Worm (Caenorhabditis elegans) whole organism, L2 larva: ENCODE measurements around the gene rcq-5.

Experiments used
- C34F6.9 ChIP-seq: fragments of 150-350 bp; optimal IDR thresholded peaks from 2 replicates; lab custom pipeline; 2014; ENCODE audit warnings: missing biosample characterization, missing genetic modification characterization
- F13H6.1 ChIP-seq: sonication (generic microtip); optimal IDR thresholded peaks from 2 replicates; lab custom pipeline; 2016; ENCODE audit warnings: missing genetic modification characterization, missing compliant biosample characterization
- Y55F3AM.14 ChIP-seq: fragments of 200-800 bp; sonication (Bioruptor generic); optimal IDR thresholded peaks from 2 replicates; lab custom pipeline; 2018; ENCODE audit warnings: mild to moderate bottlenecking, missing genetic modification characterization, missing compliant biosample characterization
- ZK546.5 ChIP-seq: sonication (generic microtip); optimal IDR thresholded peaks from 2 replicates; lab custom pipeline; 2017; ENCODE audit warnings: missing biosample characterization, missing genetic modification characterization
- aly-2 ChIP-seq: fragments of 150-350 bp; optimal IDR thresholded peaks from 2 replicates; lab custom pipeline; 2014; ENCODE audit warnings: missing biosample characterization, missing genetic modification characterization
- ama-1 ChIP-seq: fragments of 150-350 bp; optimal IDR thresholded peaks from 2 replicates; lab custom pipeline; 2018; ENCODE audit warnings: inconsistent platforms
- blmp-1 ChIP-seq: sonication (generic microtip); optimal IDR thresholded peaks from 2 replicates; lab custom pipeline; 2017; ENCODE audit warnings: missing genetic modification characterization, mild to moderate bottlenecking, missing compliant biosample characterization, antibody characterized with exemption, moderate library complexity; ENCODE audit not compliant: insufficient read depth
- ceh-16 ChIP-seq: fragments of 150-350 bp; optimal IDR thresholded peaks from 2 replicates; lab custom pipeline; 2014; ENCODE audit warnings: missing biosample characterization, missing genetic modification characterization
- ceh-82 ChIP-seq: fragments of 150-350 bp; optimal IDR thresholded peaks from 2 replicates; lab custom pipeline; 2014; ENCODE audit warnings: missing biosample characterization, missing genetic modification characterization
- crh-2 ChIP-seq: sonication (generic microtip); optimal IDR thresholded peaks from 2 replicates; lab custom pipeline; 2017; ENCODE audit warnings: missing biosample characterization, missing genetic modification characterization
- dmd-4 ChIP-seq: sonication (generic microtip); optimal IDR thresholded peaks from 2 replicates; lab custom pipeline; 2017; ENCODE audit warnings: missing biosample characterization, missing genetic modification characterization
- egl-27 ChIP-seq: sonication (generic microtip); optimal IDR thresholded peaks from 3 replicates; lab custom pipeline; 2017; ENCODE audit warnings: missing biosample characterization, missing genetic modification reagents, missing genetic modification characterization
- elt-1 ChIP-seq: fragments of 150-350 bp; optimal IDR thresholded peaks from 2 replicates; lab custom pipeline; 2014; ENCODE audit warnings: missing biosample characterization, missing genetic modification characterization
- elt-3 ChIP-seq: sonication (generic microtip); optimal IDR thresholded peaks from 2 replicates; lab custom pipeline; 2017; ENCODE audit warnings: missing biosample characterization, missing genetic modification characterization
- fos-1 ChIP-seq: fragments of 150-350 bp; optimal IDR thresholded peaks from 2 replicates; lab custom pipeline; 2014; ENCODE audit warnings: missing biosample characterization, missing genetic modification characterization
- gmeb-1 ChIP-seq: fragments of 150-350 bp; optimal IDR thresholded peaks from 2 replicates; lab custom pipeline; 2014; ENCODE audit warnings: missing biosample characterization, missing genetic modification characterization
- lin-11 ChIP-seq: fragments of 150-350 bp; sonication (generic microtip); optimal IDR thresholded peaks from 2 replicates; lab custom pipeline; 2014; ENCODE audit warnings: missing biosample characterization, missing genetic modification characterization, inconsistent platforms, mixed read lengths
- lin-13 ChIP-seq: fragments of 150-350 bp; optimal IDR thresholded peaks from 2 replicates; lab custom pipeline; 2014; ENCODE audit warnings: missing biosample characterization, missing genetic modification reagents, missing genetic modification characterization
- lin-39 ChIP-seq: fragments of 150-350 bp; optimal IDR thresholded peaks from 2 replicates; lab custom pipeline; 2014; ENCODE audit warnings: missing biosample characterization, missing genetic modification reagents, missing genetic modification characterization
- lsy-2 ChIP-seq, 2 experiments: fragments of 150-350 bp in 1 of 2; sonication (generic microtip) in 1 of 2; optimal IDR thresholded peaks; 2 replicates each; lab custom pipeline; 2014 to 2017; ENCODE audit warnings: missing biosample characterization in 2 of 2, missing genetic modification characterization in 2 of 2
- mab-5 ChIP-seq: fragments of 150-350 bp; optimal IDR thresholded peaks from 2 replicates; lab custom pipeline; 2014; ENCODE audit warnings: missing biosample characterization, missing genetic modification characterization
- mbf-1 ChIP-seq: sonication (generic microtip); optimal IDR thresholded peaks from 2 replicates; lab custom pipeline; 2017; ENCODE audit warnings: missing biosample characterization, missing genetic modification characterization
- mdl-1 ChIP-seq, 2 experiments: fragments of 150-350 bp in 1 of 2; sonication (generic microtip) in 1 of 2; optimal IDR thresholded peaks; 2 replicates each; lab custom pipeline; 2017; ENCODE audit warnings: missing biosample characterization in 2 of 2, missing genetic modification characterization in 2 of 2
- nhr-10 ChIP-seq: sonication (generic microtip); optimal IDR thresholded peaks from 2 replicates; lab custom pipeline; 2017; ENCODE audit warnings: missing biosample characterization, missing genetic modification characterization
- nhr-11 ChIP-seq: fragments of 150-350 bp; optimal IDR thresholded peaks from 2 replicates; lab custom pipeline; 2014; ENCODE audit warnings: missing biosample characterization, missing genetic modification characterization
- nhr-12 ChIP-seq: fragments of 150-350 bp; optimal IDR thresholded peaks from 2 replicates; lab custom pipeline; 2014; ENCODE audit warnings: missing biosample characterization, missing genetic modification characterization
- nhr-129 ChIP-seq: fragments of 150-350 bp; optimal IDR thresholded peaks from 2 replicates; lab custom pipeline; 2014; ENCODE audit warnings: missing biosample characterization, missing genetic modification characterization
- nhr-21 ChIP-seq: fragments of 150-350 bp; optimal IDR thresholded peaks from 2 replicates; lab custom pipeline; 2014; ENCODE audit warnings: missing biosample characterization, missing genetic modification characterization
- nhr-237 ChIP-seq: fragments of 150-350 bp; optimal IDR thresholded peaks from 2 replicates; lab custom pipeline; 2014; ENCODE audit warnings: missing biosample characterization, missing genetic modification characterization
- nhr-25 ChIP-seq: fragments of 150-350 bp; sonication (generic microtip); optimal IDR thresholded peaks from 3 replicates; lab custom pipeline; 2014; ENCODE audit warnings: missing biosample characterization, missing genetic modification characterization
- nhr-6 ChIP-seq: fragments of 150-350 bp; optimal IDR thresholded peaks from 2 replicates; lab custom pipeline; 2014; ENCODE audit warnings: missing biosample characterization, missing genetic modification characterization
- nhr-77 ChIP-seq: fragments of 150-350 bp; optimal IDR thresholded peaks from 2 replicates; lab custom pipeline; 2014; ENCODE audit warnings: missing biosample characterization, missing genetic modification characterization
- sem-4 ChIP-seq: fragments of 150-350 bp; optimal IDR thresholded peaks from 2 replicates; lab custom pipeline; 2014; ENCODE audit warnings: missing biosample characterization, missing genetic modification reagents, missing genetic modification characterization
- sma-3 ChIP-seq: sonication (generic microtip); optimal IDR thresholded peaks from 2 replicates; lab custom pipeline; 2016; ENCODE audit warnings: missing genetic modification reagents, missing genetic modification characterization, missing compliant biosample characterization
- sma-9 ChIP-seq, 2 experiments: fragments of 150-350 bp in 1 of 2; sonication (generic microtip) in 1 of 2; optimal IDR thresholded peaks; 2 replicates each; lab custom pipeline; 2014 to 2016; ENCODE audit warnings: missing genetic modification characterization in 2 of 2, mild to moderate bottlenecking in 1 of 2, missing biosample characterization in 1 of 2, missing compliant biosample characterization in 1 of 2, missing genetic modification reagents in 1 of 2, moderate library complexity in 1 of 2
- snpc-4 ChIP-seq: fragments of 150-350 bp; optimal IDR thresholded peaks from 2 replicates; lab custom pipeline; 2014; ENCODE audit warnings: missing biosample characterization, missing genetic modification characterization
- unc-39 ChIP-seq: fragments of 150-350 bp; optimal IDR thresholded peaks from 2 replicates; lab custom pipeline; 2014; ENCODE audit warnings: missing biosample characterization, missing genetic modification characterization
- unc-55 ChIP-seq: fragments of 150-350 bp; sonication (generic microtip); optimal IDR thresholded peaks from 3 replicates; lab custom pipeline; 2014; ENCODE audit warnings: missing biosample characterization, missing genetic modification reagents, missing genetic modification characterization
- unc-62 ChIP-seq: fragments of 150-350 bp; optimal IDR thresholded peaks from 2 replicates; lab custom pipeline; 2014; ENCODE audit warnings: missing biosample characterization, missing genetic modification reagents, missing genetic modification characterization
- zag-1 ChIP-seq: fragments of 150-350 bp; optimal IDR thresholded peaks from 2 replicates; lab custom pipeline; 2014; ENCODE audit warnings: missing biosample characterization, missing genetic modification characterization
- ztf-1 ChIP-seq: fragments of 200-800 bp; sonication (Bioruptor generic); conservative IDR thresholded peaks from 2 replicates; pipeline ENCODE4 v1.3.6; 2022; ENCODE audit warnings: missing genetic modification characterization, missing compliant biosample characterization
- ztf-11 ChIP-seq: sonication (generic microtip); optimal IDR thresholded peaks from 2 replicates; lab custom pipeline; 2017; ENCODE audit warnings: missing biosample characterization, missing genetic modification characterization
- ztf-4 ChIP-seq: fragments of 150-350 bp; optimal IDR thresholded peaks from 2 replicates; lab custom pipeline; 2014; ENCODE audit warnings: missing biosample characterization, missing genetic modification characterization

rcq-5 gene

ce11 chrIII:4018095-4018498, 39.7 kb downstream of the rcq-5 start:
- peak; percentile 14 for TF ChIP-seq ztf-11 (tag; lab: Kevin White, UChicago)
- TF ChIP-seq lin-13 (GFP tag; lab: Kevin White, UChicago) = peak; percentile 2
- no peak for TF ChIP-seq nhr-21
- TF ChIP-seq zag-1 (tag; lab: Kevin White, UChicago) = peak; percentile 74
- TF ChIP-seq Y55F3AM.14 (GFP tag; lab: Kevin White, UChicago) = no peak
- peak; percentile 38 for TF ChIP-seq fos-1 (tag; lab: Kevin White, UChicago)
- TF ChIP-seq crh-2 (tag; lab: Kevin White, UChicago) = peak; percentile 4
- TF ChIP-seq nhr-10 (tag; lab: Kevin White, UChicago) = no peak
- TF ChIP-seq ZK546.5 (tag; lab: Kevin White, UChicago) = no peak
- no peak for TF ChIP-seq nhr-25 (tag; lab: Kevin White, UChicago)
- no peak for TF ChIP-seq nhr-77
- peak; percentile 62 to 75 for TF ChIP-seq lsy-2 (tag; optimal IDR thresholded peaks at IDR 0.05; lab: Kevin White, UChicago)
- peak; percentile 60 for TF ChIP-seq F13H6.1 (tag; lab: Kevin White, UChicago)
- TF ChIP-seq gmeb-1 (tag; lab: Kevin White, UChicago) = no peak
- no peak for TF ChIP-seq dmd-4
- no peak for TF ChIP-seq ztf-4
- peak; percentile 69 for TF ChIP-seq snpc-4 (tag; lab: Kevin White, UChicago)
- TF ChIP-seq nhr-129 (tag; lab: Kevin White, UChicago) = peak; percentile 85
- no peak for TF ChIP-seq ceh-16
- TF ChIP-seq ama-1 (lab: Kevin White, UChicago) = no peak
- TF ChIP-seq blmp-1 (tag; lab: Kevin White, UChicago) = no peak
- TF ChIP-seq ceh-82 (tag; lab: Kevin White, UChicago) = peak; percentile 6
- no peak for TF ChIP-seq nhr-12 (tag; lab: Kevin White, UChicago)
- TF ChIP-seq C34F6.9 (tag; lab: Kevin White, UChicago) = peak; percentile 87
- TF ChIP-seq mbf-1 = no peak
- TF ChIP-seq elt-1 (tag; lab: Kevin White, UChicago) = no peak
- TF ChIP-seq lin-11 (tag; lab: Kevin White, UChicago) = peak; percentile 51
- no peak for TF ChIP-seq ztf-1
- no peak for TF ChIP-seq unc-62
- TF ChIP-seq mdl-1 (tag; optimal IDR thresholded peaks at IDR 0.05; lab: Kevin White, UChicago) = peak in 1 of 2 experiments; percentile 15
- peak; percentile 88 for TF ChIP-seq unc-55 (GFP tag; lab: Kevin White, UChicago)
- no peak for TF ChIP-seq nhr-11 (tag; lab: Kevin White, UChicago)
- peak; percentile 71 for TF ChIP-seq sem-4 (tag; lab: Kevin White, UChicago)
- TF ChIP-seq mab-5 = peak; percentile 15
- TF ChIP-seq nhr-6 (tag; lab: Kevin White, UChicago) = peak; percentile 63
- peak; percentile 56 for TF ChIP-seq lin-39 (tag; lab: Kevin White, UChicago)
- TF ChIP-seq elt-3 (tag; lab: Kevin White, UChicago) = no peak
- peak; percentile 46 for TF ChIP-seq nhr-237 (tag; lab: Kevin White, UChicago)
- TF ChIP-seq sma-9 (GFP tag; optimal IDR thresholded peaks at IDR 0.05; lab: Kevin White, UChicago) = peak; percentile 72
- no peak for TF ChIP-seq sma-9 (tag; optimal IDR thresholded peaks at IDR 0.05; lab: Kevin White, UChicago)

DNA sequence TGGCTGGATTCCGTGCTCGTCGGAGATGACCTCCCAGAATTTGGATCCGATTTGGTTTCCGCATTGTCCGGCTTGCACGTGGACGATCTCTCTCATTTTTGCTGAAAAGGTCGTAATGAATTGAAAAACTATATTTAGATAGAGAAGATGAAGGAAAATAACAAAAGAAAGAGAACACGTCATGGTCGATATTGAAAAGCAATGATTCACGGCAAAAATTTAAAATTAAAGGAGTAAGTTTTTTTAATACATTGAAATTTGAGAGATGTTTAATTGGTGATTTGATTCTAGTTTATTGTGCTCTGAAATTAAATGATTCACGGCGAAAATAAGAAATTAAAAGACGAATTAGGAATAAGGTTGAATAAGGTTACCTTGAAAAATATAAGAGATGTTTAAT, 40.2 kb downstream of the rcq-5 start, which contains the start of gene tbb-2:
Gene tbb-2, minus strand, starts transcription at position 101 of the 400 bp plus-strand sequence.
- TF ChIP-seq sma-3 (GFP tag; lab: Kevin White, UChicago) (no peak), ceh-82 (tag; lab: Kevin White, UChicago) (no peak), ama-1 (lab: Kevin White, UChicago) (no peak), nhr-129 (tag; lab: Kevin White, UChicago) (no peak), unc-55 (GFP tag; lab: Kevin White, UChicago) (no peak), egl-27 (tag; lab: Kevin White, UChicago) (no peak), mdl-1 (tag; optimal IDR thresholded peaks at IDR 0.05; lab: Kevin White, UChicago) (no peak), elt-1 (tag; lab: Kevin White, UChicago) (no peak), mab-5 (no peak), nhr-77 (no peak), ZK546.5 (tag; lab: Kevin White, UChicago) (no peak), lin-39 (tag; lab: Kevin White, UChicago) (no peak), Y55F3AM.14 (GFP tag; lab: Kevin White, UChicago) (no peak), aly-2 (tag; lab: Kevin White, UChicago) (no peak), unc-39 (tag; lab: Kevin White, UChicago) (no peak), unc-62 (no peak)
